Fruit fly (Drosophila melanogaster) whole organism, embryonic: ENCODE results near the gene Rab5.

ENCODE experiments used
- Abd-B ChIP-seq: fragments of 200-800 bp; sonication (Bioruptor generic); optimal IDR thresholded peaks from 2 replicates; lab custom pipeline; 2018; ENCODE audit warnings: missing biosample characterization, mild to moderate bottlenecking, missing genetic modification characterization, moderate library complexity
- B-H2 ChIP-seq: fragments of 200-800 bp; sonication (Bioruptor generic); optimal IDR thresholded peaks from 2 replicates; lab custom pipeline; 2018; ENCODE audit warnings: missing biosample characterization, mild to moderate bottlenecking, missing genetic modification characterization
- CG10366 ChIP-seq: fragments of 200-800 bp; sonication (Bioruptor generic); IDR thresholded peaks from 2 replicates; pipeline ENCODE4 v1.3.6; 2022; ENCODE audit warnings: missing biosample characterization, missing genetic modification characterization
- CG14050 ChIP-seq: fragments of 200-800 bp; sonication (Bioruptor generic); IDR thresholded peaks from 3 replicates; pipeline ENCODE4 v1.3.6; 2022; ENCODE audit warnings: missing biosample characterization, missing genetic modification characterization
- CG14441 ChIP-seq: fragments of 200-800 bp; sonication (Bioruptor generic); IDR thresholded peaks from 2 replicates; pipeline ENCODE4 v1.3.6; 2022; ENCODE audit warnings: missing biosample characterization, missing genetic modification characterization
- CG15269 ChIP-seq: fragments of 200-800 bp; sonication (Bioruptor generic); optimal IDR thresholded peaks from 2 replicates; lab custom pipeline; 2018; ENCODE audit warnings: missing biosample characterization, mild to moderate bottlenecking, missing genetic modification characterization, moderate library complexity
- CG16813 ChIP-seq: fragments of 200-800 bp; sonication (Bioruptor generic); IDR thresholded peaks from 3 replicates; pipeline ENCODE4 v1.3.6; 2022; ENCODE audit warnings: missing biosample characterization, missing genetic modification characterization; ENCODE audit not compliant: partially characterized antibody
- CG1832 ChIP-seq: fragments of 200-800 bp; sonication (Bioruptor generic); optimal IDR thresholded peaks from 2 replicates; lab custom pipeline; 2017; ENCODE audit warnings: missing biosample characterization, mild to moderate bottlenecking, missing genetic modification characterization, inconsistent platforms
- CG2202 ChIP-seq: fragments of 200-800 bp; sonication (Bioruptor generic); optimal IDR thresholded peaks from 2 replicates; lab custom pipeline; 2018; ENCODE audit warnings: missing biosample characterization, mild to moderate bottlenecking, missing genetic modification characterization
- CG31441 ChIP-seq: fragments of 200-800 bp; sonication (Bioruptor generic); IDR thresholded peaks from 2 replicates; pipeline ENCODE4 v1.3.6; 2022; ENCODE audit warnings: missing biosample characterization, missing genetic modification characterization
- CG7271 ChIP-seq: fragments of 200-800 bp; sonication (Bioruptor generic); optimal IDR thresholded peaks from 2 replicates; lab custom pipeline; 2018; ENCODE audit warnings: missing biosample characterization, mild to moderate bottlenecking, missing genetic modification characterization, moderate library complexity
- CG7357 ChIP-seq: fragments of 200-800 bp; sonication (Bioruptor generic); IDR thresholded peaks from 3 replicates; pipeline ENCODE4 v1.3.6; 2022; ENCODE audit warnings: missing biosample characterization, missing genetic modification characterization
- CG7556 ChIP-seq: fragments of 200-800 bp; sonication (Bioruptor generic); optimal IDR thresholded peaks from 2 replicates; lab custom pipeline; 2017; ENCODE audit warnings: missing biosample characterization, mild to moderate bottlenecking, missing genetic modification characterization
- CG8388 ChIP-seq: fragments of 200-800 bp; sonication (Bioruptor generic); optimal IDR thresholded peaks from 2 replicates; lab custom pipeline; 2019; ENCODE audit warnings: missing biosample characterization, mild to moderate bottlenecking, missing genetic modification characterization, moderate library complexity
- CG9609 ChIP-seq: fragments of 200-800 bp; sonication (Bioruptor generic); optimal IDR thresholded peaks from 3 replicates; lab custom pipeline; 2016; ENCODE audit warnings: missing biosample characterization, missing genetic modification characterization
- CG9797 ChIP-seq: fragments of 200-800 bp; sonication (Bioruptor generic); optimal IDR thresholded peaks from 3 replicates; lab custom pipeline; 2018; ENCODE audit warnings: missing biosample characterization, mild to moderate bottlenecking, missing genetic modification characterization
- Deaf1 ChIP-seq: fragments of 200-800 bp; optimal IDR thresholded peaks from 3 replicates; lab custom pipeline; 2019; ENCODE audit warnings: missing biosample characterization, mild to moderate bottlenecking, missing genetic modification characterization, moderate library complexity
- Doc2 ChIP-seq: fragments of 200-800 bp; sonication (Bioruptor generic); IDR thresholded peaks from 2 replicates; pipeline ENCODE4 v1.3.6; 2022; ENCODE audit warnings: missing biosample characterization, missing genetic modification characterization
- Dref ChIP-seq: fragments of 200-800 bp; sonication (Bioruptor generic); IDR thresholded peaks from 2 replicates; pipeline ENCODE4 v1.3.6; 2022; ENCODE audit warnings: missing biosample characterization, missing genetic modification characterization
- Fer2 ChIP-seq: fragments of 200-800 bp; sonication (Bioruptor generic); optimal IDR thresholded peaks from 2 replicates; lab custom pipeline; 2018; ENCODE audit warnings: missing biosample characterization, mild to moderate bottlenecking, missing genetic modification characterization, moderate library complexity
- H2.0 ChIP-seq: fragments of 200-800 bp; sonication (Bioruptor generic); IDR thresholded peaks from 2 replicates; pipeline ENCODE4 v1.3.6; 2022; ENCODE audit warnings: missing biosample characterization, missing genetic modification characterization
- Hmx ChIP-seq: fragments of 200-800 bp; sonication (Bioruptor generic); optimal IDR thresholded peaks from 2 replicates; lab custom pipeline; 2016; ENCODE audit warnings: missing biosample characterization, missing genetic modification characterization
- Hr51 ChIP-seq, 2 experiments: fragments of 200-800 bp; sonication (Bioruptor generic); optimal IDR thresholded peaks; 2 replicates in 1 of 2; 3 replicates in 1 of 2; lab custom pipeline; 2016 to 2018; ENCODE audit warnings: missing biosample characterization in 2 of 2, missing genetic modification characterization in 2 of 2, mild to moderate bottlenecking in 1 of 2, moderate library complexity in 1 of 2
- Nf-YB ChIP-seq: fragments of 200-800 bp; sonication (Bioruptor generic); optimal IDR thresholded peaks from 3 replicates; lab custom pipeline; 2019; ENCODE audit warnings: missing biosample characterization, mild to moderate bottlenecking, missing genetic modification characterization, moderate library complexity
- Nf-YC ChIP-seq: fragments of 200-800 bp; optimal IDR thresholded peaks from 3 replicates; lab custom pipeline; 2019; ENCODE audit warnings: missing biosample characterization, mild to moderate bottlenecking, missing genetic modification characterization, moderate library complexity
- NfI ChIP-seq: fragments of 200-800 bp; sonication (Bioruptor generic); optimal IDR thresholded peaks from 3 replicates; lab custom pipeline; 2018; ENCODE audit warnings: missing biosample characterization, mild to moderate bottlenecking, missing genetic modification characterization, moderate library complexity
- Oli ChIP-seq: fragments of 200-800 bp; sonication (Bioruptor generic); optimal IDR thresholded peaks from 2 replicates; lab custom pipeline; 2018; ENCODE audit warnings: missing biosample characterization, mild to moderate bottlenecking, missing genetic modification characterization, moderate library complexity
- Xbp1 ChIP-seq: fragments of 200-800 bp; sonication (Bioruptor generic); optimal IDR thresholded peaks from 3 replicates; lab custom pipeline; 2016; ENCODE audit warnings: missing biosample characterization, mild to moderate bottlenecking, missing genetic modification characterization
- Xrp1 ChIP-seq: fragments of 200-800 bp; sonication (Bioruptor generic); IDR thresholded peaks from 2 replicates; pipeline ENCODE4 v1.3.6; 2022; ENCODE audit warnings: missing biosample characterization, missing genetic modification characterization
- abd-A ChIP-seq: fragments of 200-800 bp; sonication (Bioruptor generic); optimal IDR thresholded peaks from 3 replicates; lab custom pipeline; 2019; ENCODE audit warnings: missing biosample characterization, mild to moderate bottlenecking, missing genetic modification characterization, moderate library complexity
- esg ChIP-seq: fragments of 200-800 bp; sonication (Bioruptor generic); conservative IDR thresholded peaks from 2 replicates; pipeline ENCODE4 v1.3.6; 2022; ENCODE audit warnings: missing biosample characterization, missing genetic modification characterization
- ewg ChIP-seq: fragments of 200-800 bp; sonication (Bioruptor generic); optimal IDR thresholded peaks from 3 replicates; lab custom pipeline; 2017; ENCODE audit warnings: mild to moderate bottlenecking, missing biosample characterization, missing genetic modification reagents, missing genetic modification characterization
- grau ChIP-seq: fragments of 200-800 bp; optimal IDR thresholded peaks from 3 replicates; lab custom pipeline; 2019; ENCODE audit warnings: missing biosample characterization, mild to moderate bottlenecking, missing genetic modification characterization, moderate library complexity
- hb ChIP-seq: fragments of 200-800 bp; sonication (Bioruptor generic); IDR thresholded peaks from 3 replicates; pipeline ENCODE4 v1.3.6; 2022; ENCODE audit warnings: missing biosample characterization, missing genetic modification characterization; ENCODE audit not compliant: partially characterized antibody
- lab ChIP-seq: fragments of 200-800 bp; sonication (Bioruptor generic); optimal IDR thresholded peaks from 3 replicates; lab custom pipeline; 2017; ENCODE audit warnings: missing biosample characterization, missing genetic modification characterization, mild to moderate bottlenecking, moderate library complexity, missing genetic modification reagents
- nerfin-1 ChIP-seq: fragments of 200-800 bp; sonication (Bioruptor generic); optimal IDR thresholded peaks from 3 replicates; lab custom pipeline; 2019; ENCODE audit warnings: missing biosample characterization, mild to moderate bottlenecking, missing genetic modification characterization, moderate library complexity
- odd ChIP-seq: fragments of 200-800 bp; sonication (Bioruptor generic); optimal IDR thresholded peaks from 2 replicates; lab custom pipeline; 2017; ENCODE audit warnings: missing biosample characterization, mild to moderate bottlenecking, missing genetic modification characterization
- pzg ChIP-seq: fragments of 200-800 bp; sonication (Bioruptor generic); optimal IDR thresholded peaks from 3 replicates; lab custom pipeline; 2018; ENCODE audit warnings: missing biosample characterization, mild to moderate bottlenecking, missing genetic modification characterization, moderate library complexity
- ranshi ChIP-seq: fragments of 200-800 bp; sonication (Bioruptor generic); IDR thresholded peaks from 2 replicates; pipeline ENCODE4 v1.3.6; 2022; ENCODE audit warnings: missing biosample characterization, missing genetic modification characterization
- repo ChIP-seq: fragments of 200-800 bp; sonication (Bioruptor generic); optimal IDR thresholded peaks from 2 replicates; lab custom pipeline; 2016; ENCODE audit warnings: missing biosample characterization, missing genetic modification characterization
- run ChIP-seq: fragments of 200-800 bp; sonication (Bioruptor generic); optimal IDR thresholded peaks from 3 replicates; lab custom pipeline; 2018; ENCODE audit warnings: missing biosample characterization, mild to moderate bottlenecking, missing genetic modification characterization
- sr ChIP-seq: fragments of 200-800 bp; sonication (Bioruptor generic); IDR thresholded peaks from 3 replicates; pipeline ENCODE4 v1.3.6; 2022; ENCODE audit warnings: missing biosample characterization, missing genetic modification characterization
- ttk ChIP-seq: fragments of 200-800 bp; sonication (Bioruptor generic); IDR thresholded peaks from 2 replicates; pipeline ENCODE4 v2.1.2; 2022; ENCODE audit warnings: missing biosample characterization, missing genetic modification characterization
- twi ChIP-seq: fragments of 200-800 bp; optimal IDR thresholded peaks from 2 replicates; lab custom pipeline; 2019; ENCODE audit warnings: missing biosample characterization, mild to moderate bottlenecking, missing genetic modification characterization, moderate library complexity
- unc-4 ChIP-seq: fragments of 200-800 bp; sonication (Bioruptor generic); IDR thresholded peaks from 2 replicates; pipeline ENCODE4 v1.3.6; 2022; ENCODE audit warnings: missing biosample characterization, missing genetic modification characterization; ENCODE audit not compliant: partially characterized antibody
- unpg ChIP-seq: fragments of 200-800 bp; sonication (Bioruptor generic); optimal IDR thresholded peaks from 3 replicates; lab custom pipeline; 2018; ENCODE audit warnings: missing biosample characterization, mild to moderate bottlenecking, missing genetic modification characterization, moderate library complexity

Rab5 gene

dm6 chr2L:2402194-2402593 is 37.1 kb upstream of the Rab5 start (continued):
- TF ChIP-seq CG7556 (GFP tag; lab: Kevin White, UChicago) (peak; percentile 26), unc-4 (GFP tag; lab: Robert Waterston, UW) (no peak)

DNA sequence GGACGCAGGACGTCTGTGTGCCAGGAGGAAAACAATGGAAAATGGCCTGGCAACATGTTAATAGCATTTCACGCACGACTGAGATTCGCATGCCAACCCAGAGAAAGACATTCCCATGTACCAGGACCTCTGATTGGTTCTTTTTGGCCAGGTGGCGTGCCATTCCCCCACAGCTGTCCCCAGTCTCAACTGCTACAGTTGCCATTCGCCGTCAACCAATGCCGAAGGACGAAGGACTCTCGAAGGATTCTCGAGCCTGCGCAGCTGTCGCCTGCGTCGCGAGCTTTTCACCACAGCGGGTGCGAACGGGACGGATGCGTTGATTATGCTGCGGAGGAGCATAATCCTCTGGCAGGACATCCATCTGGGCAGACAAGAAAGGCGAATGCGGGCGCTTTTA is 34.8 kb upstream of the Rab5 start, which contains the start of gene VGlut:
Gene VGlut, plus strand, starts transcription at position 399 of the 400 bp plus-strand sequence.
- TF ChIP-seq CG15269 (no peak), H2.0 (GFP tag; lab: Robert Waterston, UW) (no peak), Hmx (GFP tag; lab: Kevin White, UChicago) (no peak), Deaf1 (tag; lab: Kevin White, UChicago) (peak; percentile 64), hb (GFP tag; lab: Robert Waterston, UW) (0 out of 3 replicates have a peak, but pooled peaks have one; percentile 39), Nf-YB (GFP tag; lab: Kevin White, UChicago) (peak; percentile 91), CG1832 (GFP tag; lab: Kevin White, UChicago) (peak; percentile 1), ewg (GFP tag; lab: Kevin White, UChicago) (peak; percentile 84), Nf-YC (tag; lab: Kevin White, UChicago) (peak; percentile 96), repo (GFP tag; lab: Kevin White, UChicago) (no peak), NfI (GFP tag; lab: Kevin White, UChicago) (no peak)
- TF ChIP-seq, all 482 proteins: peak for 6

DNA sequence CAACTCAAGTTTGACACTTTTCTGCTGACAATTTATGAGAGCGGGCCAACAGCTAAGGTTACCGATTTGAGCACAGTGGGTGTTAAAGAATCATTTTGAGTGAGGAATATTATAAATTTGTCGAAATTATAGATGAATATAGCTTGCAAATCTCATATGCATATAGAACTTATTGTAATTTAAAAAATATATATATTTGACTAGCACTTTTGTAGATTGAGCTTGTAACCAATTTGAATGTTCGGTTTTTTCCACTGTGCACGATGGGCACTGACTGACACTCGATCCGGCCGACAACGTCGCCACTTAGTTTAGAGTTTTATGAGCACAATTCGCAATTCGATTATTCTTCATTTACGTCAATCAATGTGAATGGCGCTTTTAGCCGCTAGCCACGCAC is 33.4 kb upstream of the Rab5 start:
- TF ChIP-seq Dref (no peak), CG31441 (GFP tag; lab: Robert Waterston, UW) (peak; percentile 53), CG9797 (GFP tag; lab: Kevin White, UChicago) (no peak), CG16813 (GFP tag; lab: Robert Waterston, UW) (no peak), CG8388 (GFP tag; lab: Kevin White, UChicago) (peak; percentile 23), Fer2 (no peak), Xbp1 (GFP tag; lab: Kevin White, UChicago) (peak; percentile 4), run (no peak), lab (GFP tag; lab: Kevin White, UChicago) (peak; percentile 4), grau (tag; lab: Kevin White, UChicago) (peak; percentile 19), sr (GFP tag; lab: Robert Waterston, UW) (no peak), CG9609 (no peak), Hr51 (GFP tag; optimal IDR thresholded peaks at IDR 0.05; lab: Kevin White, UChicago) (peak in 1 of 2 experiments; percentile 27), Oli (tag; lab: Kevin White, UChicago) (peak; percentile 24), twi (tag; lab: Kevin White, UChicago) (no peak), CG14441 (0 out of 2 replicates have a peak, but pooled peaks have one; percentile 10), Doc2 (GFP tag; lab: Robert Waterston, UW) (no peak), CG10366 (GFP tag; lab: Robert Waterston, UW) (peak; percentile 11; the same call in 1 of the 2 replicates), CG14050 (GFP tag; lab: Robert Waterston, UW) (no peak), nerfin-1 (tag; lab: Kevin White, UChicago) (no peak), ranshi (GFP tag; lab: Robert Waterston, UW) (0 out of 2 replicates have a peak, but pooled peaks have one; percentile 22), unpg (peak; percentile 27), CG2202 (no peak), odd (no peak), CG7271 (no peak), ttk (peak; percentile 6; the same call in 1 of the 2 replicates), esg (0 out of 2 replicates have a peak, but pooled peaks have one; percentile 14), B-H2 (GFP tag; lab: Kevin White, UChicago) (no peak), abd-A (tag; lab: Kevin White, UChicago) (no peak), Abd-B (GFP tag; lab: Kevin White, UChicago) (no peak), pzg (no peak), CG7357 (GFP tag; lab: Robert Waterston, UW) (no peak), Xrp1 (peak; percentile 29; the same call in 1 of the 2 replicates)
